Worm (Caenorhabditis elegans) whole organism, mixed stage, embryonic: ENCODE data around the gene luc-7L.

Experiments
- M03D4.4 ChIP-seq: sonication (generic microtip); optimal IDR thresholded peaks from 2 replicates; lab custom pipeline; 2017; ENCODE audit warnings: mild to moderate bottlenecking, missing genetic modification characterization, missing compliant biosample characterization
- bed-3 ChIP-seq: fragments of 200-800 bp; sonication (Bioruptor generic); optimal IDR thresholded peaks from 3 replicates; lab custom pipeline; 2018; ENCODE audit warnings: mild to moderate bottlenecking, missing genetic modification characterization, moderate library complexity, missing compliant biosample characterization
- blmp-1 ChIP-seq: fragments of 150-350 bp; optimal IDR thresholded peaks from 2 replicates; lab custom pipeline; 2014; ENCODE audit warnings: missing biosample characterization, missing genetic modification characterization
- ceh-39 ChIP-seq: fragments of 150-350 bp; optimal IDR thresholded peaks from 2 replicates; lab custom pipeline; 2014; ENCODE audit warnings: missing biosample characterization, missing genetic modification characterization
- ceh-43 ChIP-seq: fragments of 200-800 bp; sonication (Bioruptor generic); optimal IDR thresholded peaks from 2 replicates; lab custom pipeline; 2018; ENCODE audit warnings: mild to moderate bottlenecking, missing genetic modification characterization, moderate library complexity, missing compliant biosample characterization
- ceh-83 ChIP-seq: fragments of 200-800 bp; sonication (Bioruptor generic); optimal IDR thresholded peaks from 2 replicates; lab custom pipeline; 2018; ENCODE audit warnings: mild to moderate bottlenecking, missing genetic modification characterization, missing compliant biosample characterization
- ces-1 ChIP-seq: fragments of 150-350 bp; optimal IDR thresholded peaks from 2 replicates; lab custom pipeline; 2014; ENCODE audit warnings: missing biosample characterization, missing genetic modification reagents, missing genetic modification characterization
- cnd-1 ChIP-seq: fragments of 200-800 bp; sonication (Bioruptor generic); optimal IDR thresholded peaks from 2 replicates; lab custom pipeline; 2018; ENCODE audit warnings: mild to moderate bottlenecking, missing genetic modification characterization, missing compliant biosample characterization
- drap-1 ChIP-seq: fragments of 200-800 bp; sonication (Bioruptor generic); optimal IDR thresholded peaks from 3 replicates; lab custom pipeline; 2018; ENCODE audit warnings: mild to moderate bottlenecking, missing genetic modification characterization, missing compliant biosample characterization
- elt-3 ChIP-seq: fragments of 150-350 bp; optimal IDR thresholded peaks from 2 replicates; lab custom pipeline; 2014; ENCODE audit warnings: missing biosample characterization, missing genetic modification characterization
- flh-1 ChIP-seq: fragments of 200-800 bp; sonication (Bioruptor generic); optimal IDR thresholded peaks from 2 replicates; lab custom pipeline; 2018; ENCODE audit warnings: mild to moderate bottlenecking, missing genetic modification characterization, moderate library complexity, missing compliant biosample characterization
- ham-2 ChIP-seq: fragments of 200-800 bp; sonication (Bioruptor generic); optimal IDR thresholded peaks from 2 replicates; lab custom pipeline; 2018; ENCODE audit warnings: mild to moderate bottlenecking, missing genetic modification characterization, missing compliant biosample characterization
- hlh-1 ChIP-seq: fragments of 150-350 bp; optimal IDR thresholded peaks from 2 replicates; lab custom pipeline; 2014; ENCODE audit warnings: missing biosample characterization, missing genetic modification reagents, missing genetic modification characterization
- lin-32 ChIP-seq: fragments of 200-800 bp; sonication (Bioruptor generic); optimal IDR thresholded peaks from 2 replicates; lab custom pipeline; 2018; ENCODE audit warnings: mild to moderate bottlenecking, missing genetic modification characterization, missing compliant biosample characterization
- lsy-2 ChIP-seq: fragments of 150-350 bp; optimal IDR thresholded peaks from 2 replicates; lab custom pipeline; 2014; ENCODE audit warnings: missing biosample characterization, missing genetic modification characterization
- mab-5 ChIP-seq: fragments of 150-350 bp; optimal IDR thresholded peaks from 2 replicates; lab custom pipeline; 2014; ENCODE audit warnings: missing biosample characterization, missing genetic modification characterization
- mep-1 ChIP-seq: fragments of 150-350 bp; optimal IDR thresholded peaks from 2 replicates; lab custom pipeline; 2017; ENCODE audit warnings: missing biosample characterization, missing genetic modification reagents, missing genetic modification characterization, inconsistent platforms
- mls-2 ChIP-seq: sonication (generic microtip); optimal IDR thresholded peaks from 2 replicates; lab custom pipeline; 2016; ENCODE audit warnings: mild to moderate bottlenecking, missing genetic modification characterization, moderate library complexity, missing compliant biosample characterization
- nhr-12 ChIP-seq: fragments of 150-350 bp; optimal IDR thresholded peaks from 2 replicates; lab custom pipeline; 2014; ENCODE audit warnings: missing biosample characterization, missing genetic modification characterization
- nhr-28 ChIP-seq: fragments of 150-350 bp; optimal IDR thresholded peaks from 2 replicates; lab custom pipeline; 2014; ENCODE audit warnings: missing biosample characterization, missing genetic modification characterization
- nhr-76 ChIP-seq: sonication (generic microtip); optimal IDR thresholded peaks from 2 replicates; lab custom pipeline; 2017; ENCODE audit warnings: missing biosample characterization, missing genetic modification characterization
- pha-4 ChIP-seq: fragments of 150-350 bp; optimal IDR thresholded peaks from 2 replicates; lab custom pipeline; 2018; ENCODE audit warnings: missing biosample characterization, missing genetic modification reagents, missing genetic modification characterization
- sem-2 ChIP-seq: fragments of 200-800 bp; sonication (Bioruptor generic); optimal IDR thresholded peaks from 2 replicates; lab custom pipeline; 2018; ENCODE audit warnings: mild to moderate bottlenecking, missing genetic modification characterization, missing compliant biosample characterization
- snpc-4 ChIP-seq: fragments of 150-350 bp; optimal IDR thresholded peaks from 2 replicates; lab custom pipeline; 2014; ENCODE audit warnings: missing biosample characterization, missing genetic modification characterization
- sptf-1 ChIP-seq: sonication (generic microtip); optimal IDR thresholded peaks from 2 replicates; lab custom pipeline; 2017; ENCODE audit warnings: mild to moderate bottlenecking, missing genetic modification characterization, moderate library complexity, missing compliant biosample characterization
- tbx-8 ChIP-seq: fragments of 200-800 bp; sonication (Bioruptor generic); optimal IDR thresholded peaks from 2 replicates; lab custom pipeline; 2018; ENCODE audit warnings: mild to moderate bottlenecking, missing genetic modification characterization, moderate library complexity, missing compliant biosample characterization
- unc-120 ChIP-seq: sonication (generic microtip); optimal IDR thresholded peaks from 2 replicates; lab custom pipeline; 2017; ENCODE audit warnings: missing genetic modification characterization, missing compliant biosample characterization; ENCODE audit not compliant: poor library complexity, severe bottlenecking
- unc-62 ChIP-seq: fragments of 150-350 bp; optimal IDR thresholded peaks from 2 replicates; lab custom pipeline; 2014; ENCODE audit warnings: missing biosample characterization, missing genetic modification reagents, missing genetic modification characterization
- zip-8 ChIP-seq: fragments of 150-350 bp; optimal IDR thresholded peaks from 2 replicates; lab custom pipeline; 2014; ENCODE audit warnings: missing biosample characterization, missing genetic modification characterization
- ztf-11 ChIP-seq: fragments of 150-350 bp; optimal IDR thresholded peaks from 2 replicates; lab custom pipeline; 2014; ENCODE audit warnings: missing biosample characterization, missing genetic modification characterization

Gene luc-7L

DNA sequence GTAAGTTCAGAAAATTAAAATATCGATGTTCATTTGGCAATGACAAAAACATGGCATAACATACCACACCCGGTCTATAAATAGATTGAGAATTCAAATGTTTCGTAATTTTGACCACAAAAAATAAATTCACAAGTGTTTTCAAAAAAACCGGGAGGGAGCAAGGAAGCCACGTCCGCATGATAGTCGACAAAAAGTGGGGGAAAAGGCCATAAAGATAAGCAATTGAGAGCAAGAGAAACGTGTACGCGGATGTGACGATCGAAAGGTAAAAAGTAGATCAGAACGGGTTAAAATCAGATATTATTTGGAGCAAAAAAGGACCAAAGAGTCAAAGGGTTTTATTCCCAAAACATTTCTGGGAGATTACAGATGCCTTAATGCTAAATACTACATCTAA is 12.5 kb downstream of the luc-7L start:
- TF ChIP-seq bed-3 (GFP tag; lab: Kevin White, UChicago) (no peak), cnd-1 (no peak), ceh-39 (no peak)

- TF ChIP-seq mls-2 (tag; lab: Kevin White, UChicago) (no peak), ces-1 (no peak), unc-62 (GFP tag; lab: Kevin White, UChicago) (no peak), ceh-43 (GFP tag; lab: Kevin White, UChicago) (no peak), ham-2 (GFP tag; lab: Kevin White, UChicago) (no peak), blmp-1 (tag; lab: Kevin White, UChicago) (no peak), lsy-2 (tag; lab: Kevin White, UChicago) (no peak), mab-5 (tag; lab: Kevin White, UChicago) (no peak), elt-3 (tag; lab: Kevin White, UChicago) (no peak), tbx-8 (GFP tag; lab: Kevin White, UChicago) (no peak), ceh-39 (no peak), sem-2 (GFP tag; lab: Kevin White, UChicago) (no peak), nhr-28 (no peak), flh-1 (GFP tag; lab: Kevin White, UChicago) (no peak), ztf-11 (no peak), mep-1 (tag; lab: Kevin White, UChicago) (no peak), ceh-83 (GFP tag; lab: Kevin White, UChicago) (no peak)
Measured at ce11 chrII:7693929-7694328, 13.4 kb downstream of the luc-7L start, which contains the start of gene nhx-2. Gene nhx-2, minus strand, starts transcription at chrII:7693957.

DNA sequence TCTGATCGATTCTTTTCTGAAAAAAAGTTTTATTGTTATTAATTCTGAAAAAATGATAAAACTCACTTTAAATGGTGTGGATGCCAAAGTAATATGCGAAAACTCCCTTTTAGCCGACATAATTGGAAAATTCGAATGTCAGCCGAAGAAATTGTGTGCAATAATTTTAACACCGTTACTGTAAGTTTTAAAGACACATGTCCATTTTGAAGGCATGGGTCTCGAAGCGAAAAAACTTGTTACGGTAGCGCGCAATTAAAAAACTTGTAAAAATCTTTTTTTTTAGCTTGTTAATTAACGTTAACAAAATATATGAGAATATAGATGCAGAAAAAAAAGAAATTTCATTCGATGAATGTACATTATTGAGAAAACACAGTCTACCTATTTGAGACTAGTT is 16.9 kb downstream of the luc-7L start, which contains the start of gene pid-1:
TSS of gene pid-1 (minus strand) at position 173 of the 400 bp plus-strand sequence.
- no peak for TF ChIP-seq unc-120 (tag; lab: Kevin White, UChicago)
- TF ChIP-seq nhr-12 (tag; lab: Kevin White, UChicago): no peak
- no peak for TF ChIP-seq tbx-8 (GFP tag; lab: Kevin White, UChicago)
- TF ChIP-seq ceh-43 (GFP tag; lab: Kevin White, UChicago): no peak
- TF ChIP-seq sem-2 (GFP tag; lab: Kevin White, UChicago): no peak
- no peak for TF ChIP-seq hlh-1 (tag; lab: Kevin White, UChicago)
- no peak for TF ChIP-seq sptf-1 (tag; lab: Kevin White, UChicago)

DNA sequence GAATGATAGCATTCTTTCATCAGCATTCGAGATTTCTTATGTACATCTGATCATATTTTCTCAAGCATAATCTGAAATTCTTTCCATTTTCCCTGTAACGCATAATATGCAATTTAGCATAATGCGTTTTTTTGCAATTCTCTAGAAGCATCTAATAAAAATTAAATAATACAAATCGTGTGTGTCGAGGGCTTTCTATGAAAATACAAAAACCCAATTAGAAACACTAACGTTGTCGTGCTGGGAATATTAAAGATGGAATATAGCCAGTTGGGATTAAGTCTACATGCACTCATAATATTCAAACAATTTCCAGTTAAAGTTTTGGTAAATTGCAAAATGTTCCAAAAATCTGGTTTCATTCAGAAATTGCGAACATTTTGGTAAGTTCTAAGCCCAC is 22.7 kb downstream of the luc-7L start, which contains the start of gene F18A1.1:
TSS of gene F18A1.1 (plus strand) at position 301 of the 400 bp plus-strand sequence.
- TF ChIP-seq zip-8 (no peak), pha-4 (no peak), ceh-43 (GFP tag; lab: Kevin White, UChicago) (no peak), unc-62 (GFP tag; lab: Kevin White, UChicago) (no peak), nhr-12 (tag; lab: Kevin White, UChicago) (no peak), nhr-76 (tag; lab: Kevin White, UChicago) (no peak), ceh-83 (GFP tag; lab: Kevin White, UChicago) (no peak), sem-2 (GFP tag; lab: Kevin White, UChicago) (no peak), ces-1 (no peak), hlh-1 (tag; lab: Kevin White, UChicago) (no peak), flh-1 (GFP tag; lab: Kevin White, UChicago) (no peak), lsy-2 (tag; lab: Kevin White, UChicago) (no peak)

DNA sequence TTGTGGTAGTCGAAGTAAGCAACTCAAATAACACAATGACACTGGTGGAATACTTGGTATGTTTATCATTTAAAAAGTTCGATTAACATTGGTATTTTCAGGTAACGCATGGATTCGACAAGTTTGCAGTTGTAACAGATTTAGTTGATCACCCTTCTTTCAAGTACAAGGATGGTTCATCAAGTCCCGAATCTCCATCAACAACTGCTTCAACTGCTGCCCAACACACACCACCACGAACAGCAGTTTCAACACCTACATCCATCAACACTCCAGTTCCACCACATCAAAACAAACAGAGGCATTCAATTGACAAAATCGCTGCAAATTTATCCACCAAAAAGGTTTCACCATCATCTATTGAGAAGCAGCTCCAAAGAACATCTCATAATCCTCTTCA is 24.8 kb downstream of the luc-7L start:
- TF ChIP-seq bed-3 (GFP tag; lab: Kevin White, UChicago) (no peak), ztf-11 (no peak), ces-1 (no peak), zip-8 (no peak), sptf-1 (tag; lab: Kevin White, UChicago) (no peak), lin-32 (GFP tag; lab: Kevin White, UChicago) (no peak), nhr-12 (tag; lab: Kevin White, UChicago) (no peak), ham-2 (GFP tag; lab: Kevin White, UChicago) (no peak), unc-62 (GFP tag; lab: Kevin White, UChicago) (no peak), elt-3 (tag; lab: Kevin White, UChicago) (no peak), snpc-4 (tag; lab: Kevin White, UChicago) (no peak), tbx-8 (GFP tag; lab: Kevin White, UChicago) (no peak), M03D4.4 (tag; lab: Kevin White, UChicago) (no peak), flh-1 (GFP tag; lab: Kevin White, UChicago) (no peak), drap-1 (GFP tag; lab: Kevin White, UChicago) (no peak)
